Fruit fly (Drosophila melanogaster) whole organism, larva: ENCODE data around the gene Nhe2.

ENCODE experiments used
- noc ChIP-seq: fragments of 200-800 bp; sonication (Bioruptor generic); optimal IDR thresholded peaks from 3 replicates; lab custom pipeline; 2019; ENCODE audit warnings: missing biosample characterization, mild to moderate bottlenecking, missing genetic modification characterization, moderate library complexity

The Nhe2 gene

DNA sequence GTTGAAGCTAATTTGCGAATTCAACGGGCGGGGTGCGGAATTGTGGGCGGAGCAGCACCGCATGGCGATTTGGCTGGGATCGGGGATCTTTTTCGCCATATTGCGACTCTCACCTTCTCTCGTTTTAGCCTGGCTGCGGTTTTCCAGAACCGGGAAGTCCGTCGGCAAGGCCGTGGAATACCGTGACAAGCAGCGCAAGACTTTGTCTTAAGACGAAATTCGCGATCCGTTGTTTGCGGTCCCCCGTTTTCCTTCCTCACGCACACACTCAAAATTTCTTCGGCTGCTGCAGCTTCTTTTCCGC lies 74.8 kb downstream of the Nhe2 start:
- no peak for TF ChIP-seq noc (tag; lab: Kevin White, UChicago)

- TF ChIP-seq noc (tag; lab: Kevin White, UChicago) = no peak
Observed at dm6 chr2L:21179615-21180031, 75.3 kb downstream of the Nhe2 start, which contains the start of the genes bur and Mcm10. Gene bur, minus strand, starts transcription at chr2L:21179683. Gene Mcm10, plus strand, starts transcription at chr2L:21179933.
